Fruit fly (Drosophila melanogaster) S2 (cell line): ENCODE measurements around the gene sdk.

Experiments used
- CG8478 ChIP-seq: fragments of >200 bp; optimal IDR thresholded peaks from 2 replicates; lab custom pipeline; 2018
- CTCF ChIP-seq, 2 experiments: fragments of >200 bp; optimal IDR thresholded peaks; 2 replicates each; lab custom pipeline; 2018

Gene sdk

DNA sequence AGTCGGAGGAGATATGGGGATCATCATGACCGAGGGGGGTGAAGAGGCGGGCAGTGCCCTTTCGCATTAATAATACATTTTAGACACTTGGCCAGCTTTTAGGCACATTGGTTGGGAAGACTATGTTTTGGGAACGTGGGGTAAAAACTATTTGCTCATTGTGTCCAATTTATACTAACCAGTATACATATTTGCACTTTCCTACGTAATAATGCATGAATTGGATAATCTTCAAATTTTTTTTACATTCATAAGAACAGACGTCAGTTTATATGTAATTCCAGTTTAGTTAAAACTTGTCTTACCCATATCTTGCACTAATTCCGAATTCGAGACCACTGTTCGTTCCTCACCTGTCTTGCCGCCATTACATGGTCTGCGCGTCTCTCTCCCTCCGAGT, 92.7 kb downstream of the sdk start:
- no peak for TF ChIP-seq CTCF (optimal IDR thresholded peaks at IDR 0.05; lab: Kevin White, UChicago)
- no peak for TF ChIP-seq CG8478

dm6 chrX:784456-784855, 97.8 kb downstream of the sdk start, which contains the start of gene tw:
tw (plus strand) TSS chrX:784746.
- TF ChIP-seq CG8478 (no peak), CTCF (optimal IDR thresholded peaks at IDR 0.05; lab: Kevin White, UChicago) (peak; percentile 82 to 87)

DNA sequence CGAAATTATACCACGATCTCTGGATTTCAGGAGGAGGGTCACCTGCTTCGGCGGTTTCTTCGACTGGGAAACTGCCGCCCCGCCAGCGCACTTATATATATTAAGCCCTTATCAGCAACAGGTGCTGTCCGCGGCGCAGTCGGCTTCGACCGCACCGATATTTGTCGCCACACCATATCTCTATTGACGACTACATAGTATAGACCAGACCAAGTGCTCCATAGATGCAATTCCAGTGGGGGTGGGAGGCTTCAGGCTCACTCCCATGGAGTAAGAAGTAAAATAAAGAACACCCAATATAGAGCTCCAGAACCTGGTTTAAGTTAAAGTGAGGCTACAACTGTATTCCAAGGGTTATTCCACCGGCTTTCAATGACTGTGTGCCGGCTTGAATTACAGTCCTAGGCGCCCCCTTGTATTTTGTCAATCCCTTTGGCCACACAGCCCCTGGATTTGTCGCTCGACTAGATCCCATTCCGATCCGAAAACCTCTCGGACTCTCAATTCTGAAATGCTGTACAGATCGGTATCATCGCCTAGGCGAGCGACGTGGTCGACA, 103.5 kb downstream of the sdk start, which contains the start of gene CG13360:
CG13360 (minus strand) TSS at position 51 of the 559 bp plus-strand sequence.
- TF ChIP-seq CG8478 = no peak
- no peak for TF ChIP-seq CTCF (optimal IDR thresholded peaks at IDR 0.05; lab: Kevin White, UChicago)

- TF ChIP-seq CG8478 = no peak
- peak in 1 of 2 experiments; percentile 22 for TF ChIP-seq CTCF (optimal IDR thresholded peaks at IDR 0.05; lab: Kevin White, UChicago)
These were observed 106.3 kb downstream of the sdk start, which contains the start of gene CG16989 for dm6 chrX:792923-793322. CG16989 (plus strand) TSS chrX:793147.

- TF ChIP-seq CG8478 (no peak), CTCF (optimal IDR thresholded peaks at IDR 0.05; lab: Kevin White, UChicago) (no peak)
These were observed 109.9 kb downstream of the sdk start for dm6 chrX:796397-796989.
